Fruit fly (Drosophila melanogaster) Kc167 (cell line): ENCODE data around the gene CG6015.

Experiments used
- Myc ChIP-seq: fragments of >200 bp; optimal IDR thresholded peaks from 2 replicates; lab custom pipeline; 2017; ENCODE audit warnings: missing external identifiers
- Sin3A ChIP-seq: fragments of >200 bp; optimal IDR thresholded peaks from 2 replicates; lab custom pipeline; 2018; ENCODE audit warnings: missing external identifiers
- h ChIP-seq: fragments of >200 bp; optimal IDR thresholded peaks from 3 replicates; lab custom pipeline; 2018; ENCODE audit warnings: missing external identifiers
- psq ChIP-seq: fragments of >200 bp; optimal IDR thresholded peaks from 2 replicates; lab custom pipeline; 2017; ENCODE audit warnings: missing external identifiers

DNA sequence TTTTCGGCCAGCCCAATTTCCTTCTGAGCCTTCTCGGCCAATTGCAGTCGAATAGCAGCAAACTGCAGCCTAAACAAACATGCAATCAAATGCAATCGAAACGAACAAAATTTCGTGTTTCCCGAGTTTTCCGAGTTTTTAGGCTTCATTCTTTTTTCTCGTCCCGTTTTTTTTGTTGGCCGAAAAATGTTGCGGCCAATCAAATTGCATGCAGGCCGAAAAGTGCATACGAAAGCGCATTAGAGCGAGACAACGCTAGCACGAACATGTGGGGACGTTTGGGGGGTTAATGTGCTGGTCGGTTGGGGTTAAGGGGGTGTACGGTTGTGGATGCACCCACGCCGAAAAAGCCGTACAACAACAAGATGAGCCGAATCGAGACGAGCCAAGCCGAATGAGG lies 44.3 kb downstream of the CG6015 start:
- TF ChIP-seq h (lab: Kevin White, UChicago) (no peak), psq (lab: Kevin White, UChicago) (no peak), Myc (lab: Kevin White, UChicago) (no peak), Sin3A (lab: Kevin White, UChicago) (no peak)
